Worm (Caenorhabditis elegans): ENCODE measurements around the gene kat-1.

ce11 chrII:7093339-7093821 is 19.8 kb downstream of the kat-1 start, which contains the start of gene T02G5.3:
- no peak for TF ChIP-seq ama-1 (optimal IDR thresholded peaks at IDR 0.05)
- TF ChIP-seq nhr-12 (tag; optimal IDR thresholded peaks at IDR 0.05) = no peak
- no peak for TF ChIP-seq blmp-1 (tag; optimal IDR thresholded peaks at IDR 0.05)
- no peak for TF ChIP-seq sox-4 (tag; optimal IDR thresholded peaks at IDR 0.05)
- no peak for TF ChIP-seq swsn-7 (tag; optimal IDR thresholded peaks at IDR 0.05)
- TF ChIP-seq ets-5 (GFP tag; IDR thresholded peaks at IDR 0.05) = no peak
- no peak for TF ChIP-seq sup-37 (GFP tag; optimal IDR thresholded peaks at IDR 0.05)
- no peak for TF ChIP-seq lin-39 (tag; optimal IDR thresholded peaks at IDR 0.05)

Measured in whole organism, L1 larva.